Fruit fly (Drosophila melanogaster) whole organism, embryonic: ENCODE measurements around the gene CG13081.

ENCODE experiments used
- Blimp-1 ChIP-seq: fragments of 200-800 bp; sonication (Bioruptor generic); optimal IDR thresholded peaks from 3 replicates; lab custom pipeline; 2018; ENCODE audit warnings: missing biosample characterization, missing genetic modification characterization, mild to moderate bottlenecking, moderate library complexity, missing genetic modification reagents
- CG10147 ChIP-seq: fragments of 200-800 bp; sonication (Bioruptor generic); optimal IDR thresholded peaks from 2 replicates; lab custom pipeline; 2019; ENCODE audit warnings: missing biosample characterization, mild to moderate bottlenecking, missing genetic modification characterization, moderate library complexity
- CG10274 ChIP-seq: fragments of 200-800 bp; sonication (Bioruptor generic); optimal IDR thresholded peaks from 3 replicates; lab custom pipeline; 2017; ENCODE audit warnings: missing biosample characterization, mild to moderate bottlenecking, missing genetic modification characterization
- CG10321 ChIP-seq: fragments of 200-800 bp; sonication (Bioruptor generic); IDR thresholded peaks from 2 replicates; pipeline ENCODE4 v1.3.6; 2022; ENCODE audit warnings: missing biosample characterization, missing genetic modification characterization
- CG10431 ChIP-seq: fragments of 200-800 bp; sonication (Bioruptor generic); optimal IDR thresholded peaks from 3 replicates; lab custom pipeline; 2018; ENCODE audit warnings: missing biosample characterization, mild to moderate bottlenecking, missing genetic modification characterization
- CG10565 ChIP-seq: fragments of 200-800 bp; sonication (Bioruptor generic); optimal IDR thresholded peaks from 3 replicates; lab custom pipeline; 2016; ENCODE audit warnings: missing biosample characterization, mild to moderate bottlenecking, missing genetic modification characterization
- CG10959 ChIP-seq: fragments of 200-800 bp; sonication (Bioruptor generic); IDR thresholded peaks from 2 replicates; pipeline ENCODE4 v1.3.6; 2022; ENCODE audit warnings: missing biosample characterization, missing genetic modification characterization
- CG11085 ChIP-seq: fragments of 200-800 bp; sonication (Bioruptor generic); IDR thresholded peaks from 2 replicates; pipeline ENCODE4 v1.3.6; 2022; ENCODE audit warnings: missing biosample characterization, missing genetic modification characterization
- CG11247 ChIP-seq: fragments of 200-800 bp; sonication (Bioruptor generic); IDR thresholded peaks from 2 replicates; pipeline ENCODE4 v1.3.6; 2022; ENCODE audit warnings: missing biosample characterization, missing genetic modification characterization
- CG11560 ChIP-seq: fragments of 200-800 bp; sonication (Bioruptor generic); IDR thresholded peaks from 3 replicates; pipeline ENCODE4 v1.3.6; 2022; ENCODE audit warnings: missing biosample characterization, missing genetic modification characterization
- CG12104 ChIP-seq: fragments of 200-800 bp; sonication (Bioruptor generic); optimal IDR thresholded peaks from 3 replicates; lab custom pipeline; 2016; ENCODE audit warnings: missing biosample characterization, missing genetic modification characterization
- CG12769 ChIP-seq: fragments of 200-800 bp; sonication (Bioruptor generic); optimal IDR thresholded peaks from 2 replicates; lab custom pipeline; 2019; ENCODE audit warnings: missing biosample characterization, mild to moderate bottlenecking, missing genetic modification characterization, moderate library complexity
- CG13296 ChIP-seq: fragments of 200-800 bp; sonication (Bioruptor generic); optimal IDR thresholded peaks from 3 replicates; lab custom pipeline; 2018; ENCODE audit warnings: missing biosample characterization, mild to moderate bottlenecking, missing genetic modification characterization
- CG14441 ChIP-seq: fragments of 200-800 bp; sonication (Bioruptor generic); IDR thresholded peaks from 2 replicates; pipeline ENCODE4 v1.3.6; 2022; ENCODE audit warnings: missing biosample characterization, missing genetic modification characterization
- CG15269 ChIP-seq: fragments of 200-800 bp; sonication (Bioruptor generic); optimal IDR thresholded peaks from 2 replicates; lab custom pipeline; 2018; ENCODE audit warnings: missing biosample characterization, mild to moderate bottlenecking, missing genetic modification characterization, moderate library complexity
- CG1647 ChIP-seq: fragments of 200-800 bp; sonication (Bioruptor generic); optimal IDR thresholded peaks from 3 replicates; lab custom pipeline; 2016; ENCODE audit warnings: missing biosample characterization, missing genetic modification characterization
- CG16815 ChIP-seq: fragments of 200-800 bp; sonication (Bioruptor generic); optimal IDR thresholded peaks from 3 replicates; lab custom pipeline; 2017; ENCODE audit warnings: missing biosample characterization, mild to moderate bottlenecking, missing genetic modification characterization
- CG18619 ChIP-seq: fragments of 200-800 bp; sonication (Bioruptor generic); optimal IDR thresholded peaks from 3 replicates; lab custom pipeline; 2017; ENCODE audit warnings: missing biosample characterization, mild to moderate bottlenecking, missing genetic modification characterization
- CG2120 ChIP-seq: fragments of 200-800 bp; sonication (Bioruptor generic); optimal IDR thresholded peaks from 3 replicates; lab custom pipeline; 2016; ENCODE audit warnings: missing biosample characterization, missing genetic modification characterization
- CG2129 ChIP-seq: fragments of 200-800 bp; sonication (Bioruptor generic); IDR thresholded peaks from 2 replicates; pipeline ENCODE4 v1.3.6; 2022; ENCODE audit warnings: missing biosample characterization, missing genetic modification characterization; ENCODE audit not compliant: partially characterized antibody
- CG3407 ChIP-seq: fragments of 200-800 bp; sonication (Bioruptor generic); optimal IDR thresholded peaks from 2 replicates; lab custom pipeline; 2018; ENCODE audit warnings: missing biosample characterization, mild to moderate bottlenecking, missing genetic modification characterization
- CG4404 ChIP-seq: fragments of 200-800 bp; sonication (Bioruptor generic); IDR thresholded peaks from 2 replicates; pipeline ENCODE4 v1.3.6; 2022; ENCODE audit warnings: missing biosample characterization, missing genetic modification characterization
- CG6683 ChIP-seq: fragments of 200-800 bp; sonication (Bioruptor generic); optimal IDR thresholded peaks from 2 replicates; lab custom pipeline; 2017; ENCODE audit warnings: missing biosample characterization, mild to moderate bottlenecking, missing genetic modification characterization, missing genetic modification reagents
- CG6689 ChIP-seq: fragments of 200-800 bp; sonication (Bioruptor generic); IDR thresholded peaks from 2 replicates; pipeline ENCODE4 v1.3.6; 2022; ENCODE audit warnings: missing biosample characterization, missing genetic modification characterization
- CG7786 ChIP-seq: fragments of 200-800 bp; sonication (Bioruptor generic); optimal IDR thresholded peaks from 2 replicates; lab custom pipeline; 2016; ENCODE audit warnings: missing biosample characterization, missing genetic modification characterization
- CG9215 ChIP-seq: fragments of 200-800 bp; sonication (Bioruptor generic); IDR thresholded peaks from 2 replicates; pipeline ENCODE4 v1.3.6; 2022; ENCODE audit warnings: missing biosample characterization, missing genetic modification characterization
- CG9876 ChIP-seq: fragments of 200-800 bp; sonication (Bioruptor generic); optimal IDR thresholded peaks from 2 replicates; lab custom pipeline; 2016; ENCODE audit warnings: missing biosample characterization, missing genetic modification characterization
- HLH4C ChIP-seq: fragments of 200-800 bp; sonication (Bioruptor generic); IDR thresholded peaks from 3 replicates; pipeline ENCODE4 v1.3.6; 2022; ENCODE audit warnings: missing biosample characterization, missing genetic modification characterization; ENCODE audit not compliant: partially characterized antibody
- Hmx ChIP-seq: fragments of 200-800 bp; sonication (Bioruptor generic); optimal IDR thresholded peaks from 2 replicates; lab custom pipeline; 2016; ENCODE audit warnings: missing biosample characterization, missing genetic modification characterization
- Hr39 ChIP-seq: fragments of >200 bp; optimal IDR thresholded peaks from 2 replicates; lab custom pipeline; 2017
- Hr78 ChIP-seq, 2 experiments: fragments of 200-800 bp in 1 of 2; fragments of >200 bp in 1 of 2; sonication (Bioruptor generic) in 1 of 2; optimal IDR thresholded peaks; 2 replicates each; lab custom pipeline; 2017 to 2019; ENCODE audit warnings: missing biosample characterization in 2 of 2, missing genetic modification characterization in 2 of 2, mild to moderate bottlenecking in 1 of 2, moderate library complexity in 1 of 2
- Kr ChIP-seq: fragments of 200-800 bp; sonication (Bioruptor generic); optimal IDR thresholded peaks from 2 replicates; lab custom pipeline; 2017; ENCODE audit warnings: missing biosample characterization, mild to moderate bottlenecking, missing genetic modification characterization
- Mrtf ChIP-seq: fragments of 200-800 bp; sonication (Bioruptor generic); IDR thresholded peaks from 3 replicates; pipeline ENCODE4 v1.3.6; 2022; ENCODE audit warnings: missing biosample characterization, missing genetic modification characterization
- Sin3A ChIP-seq: fragments of >200 bp; optimal IDR thresholded peaks from 2 replicates; lab custom pipeline; 2018
- Trl ChIP-seq, 3 experiments: fragments of >200 bp in 2 of 3; fragments of 200-800 bp in 1 of 3; sonication (Bioruptor generic) in 1 of 3; optimal IDR thresholded peaks; 2 replicates in 1 of 3; 3 replicates in 2 of 3; lab custom pipeline; 2016 to 2017; ENCODE audit warnings: missing biosample characterization in 1 of 3, missing genetic modification characterization in 1 of 3
- amos ChIP-seq: fragments of 200-800 bp; sonication (Bioruptor generic); IDR thresholded peaks from 2 replicates; pipeline ENCODE4 v1.3.6; 2022; ENCODE audit warnings: missing biosample characterization, missing genetic modification characterization; ENCODE audit not compliant: partially characterized antibody
- ara ChIP-seq: fragments of 200-800 bp; sonication (Bioruptor generic); IDR thresholded peaks from 2 replicates; pipeline ENCODE4 v1.3.6; 2022; ENCODE audit warnings: missing biosample characterization, missing genetic modification characterization
- az2 ChIP-seq: fragments of 200-800 bp; sonication (Bioruptor generic); optimal IDR thresholded peaks from 3 replicates; lab custom pipeline; 2016; ENCODE audit warnings: missing biosample characterization, missing genetic modification characterization
- ewg ChIP-seq: fragments of 200-800 bp; sonication (Bioruptor generic); optimal IDR thresholded peaks from 3 replicates; lab custom pipeline; 2017; ENCODE audit warnings: mild to moderate bottlenecking, missing biosample characterization, missing genetic modification reagents, missing genetic modification characterization
- fd96Cb ChIP-seq: fragments of 200-800 bp; sonication (Bioruptor generic); optimal IDR thresholded peaks from 2 replicates; lab custom pipeline; 2018; ENCODE audit warnings: missing biosample characterization, mild to moderate bottlenecking, missing genetic modification characterization, moderate library complexity
- gfzf ChIP-seq: fragments of 200-800 bp; sonication (Bioruptor generic); optimal IDR thresholded peaks from 2 replicates; lab custom pipeline; 2016; ENCODE audit warnings: missing biosample characterization, mild to moderate bottlenecking, missing genetic modification characterization, moderate library complexity
- nerfin-2 ChIP-seq: fragments of 200-800 bp; sonication (Bioruptor generic); IDR thresholded peaks from 2 replicates; pipeline ENCODE4 v1.3.6; 2022; ENCODE audit warnings: missing biosample characterization, missing genetic modification characterization; ENCODE audit not compliant: partially characterized antibody
- pzg ChIP-seq: fragments of 200-800 bp; sonication (Bioruptor generic); optimal IDR thresholded peaks from 3 replicates; lab custom pipeline; 2018; ENCODE audit warnings: missing biosample characterization, mild to moderate bottlenecking, missing genetic modification characterization, moderate library complexity
- scrt ChIP-seq: fragments of 200-800 bp; sonication (Bioruptor generic); optimal IDR thresholded peaks from 2 replicates; lab custom pipeline; 2018; ENCODE audit warnings: missing biosample characterization, mild to moderate bottlenecking, missing genetic modification characterization, moderate library complexity
- tgo ChIP-seq: fragments of 200-800 bp; sonication (Bioruptor generic); IDR thresholded peaks from 3 replicates; pipeline ENCODE4 v1.3.6; 2022; ENCODE audit warnings: missing biosample characterization, missing genetic modification characterization
- tll ChIP-seq, 2 experiments: fragments of 200-800 bp in 1 of 2; fragments of >200 bp in 1 of 2; sonication (Bioruptor generic) in 1 of 2; optimal IDR thresholded peaks; 2 replicates each; lab custom pipeline; 2017 to 2019; ENCODE audit warnings: missing biosample characterization in 2 of 2, missing genetic modification characterization in 2 of 2, mild to moderate bottlenecking in 1 of 2, moderate library complexity in 1 of 2
- vvl ChIP-seq: fragments of 200-800 bp; sonication (Bioruptor generic); IDR thresholded peaks from 2 replicates; pipeline ENCODE4 v1.3.6; 2022; ENCODE audit warnings: missing biosample characterization, missing genetic modification characterization
- zen ChIP-seq: fragments of 200-800 bp; sonication (Bioruptor generic); optimal IDR thresholded peaks from 3 replicates; lab custom pipeline; 2018; ENCODE audit warnings: missing biosample characterization, mild to moderate bottlenecking, missing genetic modification characterization, moderate library complexity

The CG13081 gene

dm6 chr2L:19546869-19547710 is 6.7 kb downstream of the CG13081 start, which contains the start of gene CG10337 (continued):
- no peak for TF ChIP-seq Sin3A (lab: Kevin White, UChicago)
- peak; percentile 44 for TF ChIP-seq CG7786 (GFP tag; lab: Kevin White, UChicago)
- TF ChIP-seq Blimp-1 (GFP tag; lab: Kevin White, UChicago), result no peak
- no peak for TF ChIP-seq CG4404
- TF ChIP-seq CG10147, result peak; percentile 60
- no peak for TF ChIP-seq CG2129 (GFP tag; lab: Robert Waterston, UW)
- peak; percentile 48 for TF ChIP-seq ara (GFP tag; lab: Robert Waterston, UW)
- no peak for TF ChIP-seq CG10321
- TF ChIP-seq CG3407, result no peak
- no peak for TF ChIP-seq tgo
- peak; percentile 95 for TF ChIP-seq CG10274 (GFP tag; lab: Kevin White, UChicago)
- peak; percentile 54; the same call in 1 of the 2 replicates for TF ChIP-seq CG14441
- TF ChIP-seq Hr78 (GFP tag; optimal IDR thresholded peaks at IDR 0.05; lab: Kevin White, UChicago), result no peak
- peak; percentile 37 for TF ChIP-seq CG18619 (GFP tag; lab: Kevin White, UChicago)
- TF ChIP-seq Hmx, result no peak
- no peak for TF ChIP-seq pzg (GFP tag; lab: Kevin White, UChicago)
- peak; percentile 19 for TF ChIP-seq CG10431 (GFP tag; lab: Kevin White, UChicago)
- TF ChIP-seq CG1647 (GFP tag; lab: Kevin White, UChicago), result peak; percentile 22
- TF ChIP-seq HLH4C (GFP tag; lab: Robert Waterston, UW), result no peak
- TF ChIP-seq scrt (GFP tag; lab: Kevin White, UChicago), result peak; percentile 11
- peak; percentile 68 for TF ChIP-seq CG13296 (GFP tag; lab: Kevin White, UChicago)
- TF ChIP-seq CG2120 (GFP tag; lab: Kevin White, UChicago), result peak; percentile 70
- no peak for TF ChIP-seq nerfin-2 (GFP tag; lab: Robert Waterston, UW)
- no peak for TF ChIP-seq CG10565 (GFP tag; lab: Kevin White, UChicago)
- TF ChIP-seq CG12104 (GFP tag; lab: Kevin White, UChicago), result peak; percentile 7
- peak in 1 of 2 experiments; percentile 1 for TF ChIP-seq Trl (optimal IDR thresholded peaks at IDR 0.05; lab: Kevin White, UChicago)
- no peak for TF ChIP-seq Trl (GFP tag; optimal IDR thresholded peaks at IDR 0.05; lab: Kevin White, UChicago)
- no peak for TF ChIP-seq CG11247
- no peak for TF ChIP-seq Mrtf (GFP tag; lab: Robert Waterston, UW)
- TF ChIP-seq CG6683 (GFP tag; lab: Kevin White, UChicago), result peak; percentile 6
- peak; percentile 60 for TF ChIP-seq CG12769
- TF ChIP-seq vvl (GFP tag; lab: Robert Waterston, UW), result peak; percentile 53; the same call in 1 of the 2 replicates
- no peak for TF ChIP-seq Hr39 (lab: Kevin White, UChicago)
- TF ChIP-seq amos (GFP tag; lab: Robert Waterston, UW), result no peak
- no peak for TF ChIP-seq CG9876 (GFP tag; lab: Kevin White, UChicago)
- peak; percentile 5 for TF ChIP-seq CG6689 (GFP tag; lab: Robert Waterston, UW)
- peak; percentile 5 for TF ChIP-seq ewg (GFP tag; lab: Kevin White, UChicago)
- peak; percentile 62 for TF ChIP-seq CG15269 (tag; lab: Kevin White, UChicago)
- TF ChIP-seq CG9215, result no peak; the same call in 1 of the 2 replicates
- TF ChIP-seq zen (tag; lab: Kevin White, UChicago), result no peak
- peak; percentile 4 for TF ChIP-seq fd96Cb (tag; lab: Kevin White, UChicago)
- TF ChIP-seq tll (GFP tag; optimal IDR thresholded peaks at IDR 0.05; lab: Kevin White, UChicago), result no peak
- TF ChIP-seq CG16815 (GFP tag; lab: Kevin White, UChicago), result no peak
- TF ChIP-seq CG10959 (GFP tag; lab: Robert Waterston, UW), result no peak
- no peak for TF ChIP-seq CG11560 (tag; lab: Robert Waterston, UW)
- TF ChIP-seq gfzf (GFP tag; lab: Kevin White, UChicago), result no peak
- 0 out of 2 replicates have a peak, but pooled peaks have one; percentile 26 for TF ChIP-seq CG11085 (GFP tag; lab: Robert Waterston, UW)
- TF ChIP-seq Kr (GFP tag; lab: Kevin White, UChicago), result no peak
- peak; percentile 11 for TF ChIP-seq az2
